Worm (Caenorhabditis elegans) whole organism, L1 larva: ENCODE data around the gene Y44A6C.2.

Experiments used
- C16A3.4 ChIP-seq: fragments of 150-350 bp; optimal IDR thresholded peaks from 2 replicates; lab custom pipeline; 2014; ENCODE audit warnings: missing biosample characterization, missing genetic modification characterization
- aha-1 ChIP-seq: fragments of 150-350 bp; optimal IDR thresholded peaks from 2 replicates; lab custom pipeline; 2014; ENCODE audit warnings: missing biosample characterization, missing genetic modification characterization
- blmp-1 ChIP-seq: fragments of 150-350 bp; optimal IDR thresholded peaks from 2 replicates; lab custom pipeline; 2014; ENCODE audit warnings: missing biosample characterization, missing genetic modification characterization
- ceh-63 ChIP-seq: fragments of 200-800 bp; sonication (Bioruptor generic); optimal IDR thresholded peaks from 2 replicates; lab custom pipeline; 2018; ENCODE audit warnings: mild to moderate bottlenecking, missing genetic modification characterization, missing compliant biosample characterization
- elt-2 ChIP-seq: sonication (generic microtip); optimal IDR thresholded peaks from 2 replicates; lab custom pipeline; 2016; ENCODE audit warnings: missing genetic modification characterization, mild to moderate bottlenecking, inconsistent platforms, missing compliant biosample characterization, missing genetic modification reagents
- grh-1 ChIP-seq: fragments of 200-800 bp; sonication (Bioruptor generic); IDR thresholded peaks from 2 replicates; pipeline ENCODE4 v1.3.6; 2022; ENCODE audit warnings: missing genetic modification reagents, missing genetic modification characterization, missing compliant biosample characterization
- hlh-17 ChIP-seq: fragments of 200-800 bp; sonication (Bioruptor generic); optimal IDR thresholded peaks from 2 replicates; lab custom pipeline; 2018; ENCODE audit warnings: missing genetic modification characterization, mild to moderate bottlenecking, missing compliant biosample characterization, moderate library complexity, borderline replicate concordance
- irx-1 ChIP-seq: sonication (generic microtip); optimal IDR thresholded peaks from 2 replicates; lab custom pipeline; 2016; ENCODE audit warnings: missing genetic modification characterization, missing compliant biosample characterization
- lin-14 ChIP-seq: fragments of 200-800 bp; sonication (Bioruptor generic); optimal IDR thresholded peaks from 2 replicates; lab custom pipeline; 2018; ENCODE audit warnings: mild to moderate bottlenecking, missing genetic modification characterization, moderate library complexity, missing compliant biosample characterization
- mep-1 ChIP-seq: fragments of 150-350 bp; optimal IDR thresholded peaks from 2 replicates; lab custom pipeline; 2014; ENCODE audit warnings: missing biosample characterization, missing genetic modification characterization
- nhr-71 ChIP-seq: sonication (generic microtip); optimal IDR thresholded peaks from 2 replicates; lab custom pipeline; 2016; ENCODE audit warnings: mild to moderate bottlenecking, missing genetic modification characterization, moderate library complexity, missing compliant biosample characterization
- nhr-76 ChIP-seq: sonication (generic microtip); optimal IDR thresholded peaks from 2 replicates; lab custom pipeline; 2017; ENCODE audit warnings: missing biosample characterization, missing genetic modification characterization
- nhr-77 ChIP-seq: fragments of 150-350 bp; optimal IDR thresholded peaks from 2 replicates; lab custom pipeline; 2014; ENCODE audit warnings: missing biosample characterization, missing genetic modification characterization
- nhr-85 ChIP-seq: sonication (generic microtip); peaks from one replicate; lab custom pipeline; 2016; ENCODE audit warnings: missing genetic modification characterization, inconsistent platforms, missing compliant biosample characterization
- pqm-1 ChIP-seq: sonication (generic microtip); optimal IDR thresholded peaks from 3 replicates; lab custom pipeline; 2017; ENCODE audit warnings: missing biosample characterization, missing genetic modification characterization
- rnt-1 ChIP-seq: sonication (generic microtip); optimal IDR thresholded peaks from 2 replicates; lab custom pipeline; 2016; ENCODE audit warnings: mild to moderate bottlenecking, missing genetic modification characterization, moderate library complexity, missing compliant biosample characterization
- vab-15 ChIP-seq: sonication (generic microtip); optimal IDR thresholded peaks from 2 replicates; lab custom pipeline; 2017; ENCODE audit warnings: missing genotype, mild to moderate bottlenecking, missing genetic modification characterization, missing compliant biosample characterization

Y44A6C.2 gene

DNA sequence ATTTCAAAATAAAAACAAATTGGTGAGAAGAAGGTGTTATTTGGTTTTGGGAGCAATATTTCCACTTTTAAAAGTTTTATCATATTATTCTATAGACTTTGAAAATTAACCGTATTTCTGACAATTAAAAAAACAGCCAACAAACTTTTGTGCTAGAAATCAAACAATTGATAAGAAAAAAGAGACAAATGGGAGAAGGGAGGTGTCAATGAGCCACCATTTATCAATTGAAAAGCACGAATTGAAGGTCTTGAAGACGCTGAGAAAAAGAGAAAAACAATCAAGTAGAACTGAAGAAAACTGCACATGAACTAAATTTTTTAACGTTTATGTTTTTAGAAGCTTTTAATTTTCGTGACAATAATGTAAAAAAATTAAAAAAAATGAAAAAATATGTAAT, 48.8 kb downstream of the Y44A6C.2 start:
- TF ChIP-seq rnt-1 = no peak
- TF ChIP-seq aha-1 (tag; lab: Kevin White, UChicago) = no peak
- TF ChIP-seq elt-2 (tag; lab: Kevin White, UChicago) = peak; percentile 34
- TF ChIP-seq grh-1 (GFP tag; lab: Robert Waterston, UW) = no peak
- TF ChIP-seq lin-14 (GFP tag; lab: Kevin White, UChicago) = peak; percentile 22

DNA sequence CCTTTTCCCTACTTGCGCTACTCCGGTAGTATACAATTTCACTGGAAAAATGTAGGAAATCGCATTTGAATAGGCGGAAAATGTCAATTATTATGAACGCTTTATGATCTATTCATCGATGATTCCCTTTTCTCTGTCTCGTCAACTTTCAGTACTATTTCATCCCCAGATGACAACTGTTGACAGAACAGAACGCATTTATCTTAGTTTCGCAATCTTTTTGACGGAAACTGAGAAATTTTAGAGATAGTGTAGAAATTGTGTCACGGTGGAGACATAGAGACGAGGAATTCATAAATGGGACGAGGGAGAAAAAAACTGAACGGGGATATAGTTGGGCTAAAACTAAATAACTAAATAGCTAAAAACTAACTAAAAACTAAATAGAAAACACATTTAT, 49.7 kb downstream of the Y44A6C.2 start:
- TF ChIP-seq nhr-77 (tag; lab: Kevin White, UChicago) (no peak), mep-1 (tag; lab: Kevin White, UChicago) (peak; percentile 2), ceh-63 (GFP tag; lab: Kevin White, UChicago) (no peak), vab-15 (tag; lab: Kevin White, UChicago) (no peak), nhr-76 (tag; lab: Kevin White, UChicago) (no peak), hlh-17 (GFP tag; lab: Kevin White, UChicago) (no peak), lin-14 (GFP tag; lab: Kevin White, UChicago) (peak; percentile 56), irx-1 (no peak), blmp-1 (tag; lab: Kevin White, UChicago) (peak; percentile 14), nhr-71 (tag; lab: Kevin White, UChicago) (peak; percentile 3), nhr-85 (tag; lab: Kevin White, UChicago) (peak; percentile 46), rnt-1 (peak; percentile 52), C16A3.4 (tag; lab: Kevin White, UChicago) (no peak), pqm-1 (tag; lab: Kevin White, UChicago) (no peak)
